Fruit fly (Drosophila melanogaster) whole organism, embryonic: ENCODE measurements around the gene vib.

Experiments used
- Asciz ChIP-seq: fragments of 200-800 bp; sonication (Bioruptor generic); optimal IDR thresholded peaks from 2 replicates; lab custom pipeline; 2017; ENCODE audit warnings: missing biosample characterization, mild to moderate bottlenecking, missing genetic modification characterization, missing genetic modification reagents
- Awh ChIP-seq: fragments of 200-800 bp; sonication (Bioruptor generic); IDR thresholded peaks from 2 replicates; pipeline ENCODE4, ENCODE4 v1.3.6; 2022; ENCODE audit warnings: missing biosample characterization, missing genetic modification characterization
- B-H1 ChIP-seq: fragments of 200-800 bp; sonication (Bioruptor generic); IDR thresholded peaks from 3 replicates; pipeline ENCODE4 v1.3.6; 2022; ENCODE audit warnings: missing biosample characterization, missing genetic modification characterization
- Blimp-1 ChIP-seq: fragments of 200-800 bp; sonication (Bioruptor generic); optimal IDR thresholded peaks from 3 replicates; lab custom pipeline; 2018; ENCODE audit warnings: missing biosample characterization, missing genetic modification characterization, mild to moderate bottlenecking, moderate library complexity, missing genetic modification reagents
- CG10209 ChIP-seq: fragments of 200-800 bp; sonication (Bioruptor generic); optimal IDR thresholded peaks from 3 replicates; lab custom pipeline; 2017; ENCODE audit warnings: missing biosample characterization, mild to moderate bottlenecking, missing genetic modification characterization, missing genetic modification reagents
- CG1024 ChIP-seq: fragments of 200-800 bp; sonication (Bioruptor generic); IDR thresholded peaks from 2 replicates; pipeline ENCODE4 v1.3.6; 2022; ENCODE audit warnings: missing biosample characterization, missing genetic modification characterization
- CG12071 ChIP-seq: fragments of 200-800 bp; sonication (Bioruptor generic); optimal IDR thresholded peaks from 3 replicates; lab custom pipeline; 2018; ENCODE audit warnings: missing biosample characterization, mild to moderate bottlenecking, missing genetic modification characterization
- CG14965 ChIP-seq: fragments of 200-800 bp; sonication (Bioruptor generic); optimal IDR thresholded peaks from 2 replicates; lab custom pipeline; 2016; ENCODE audit warnings: missing biosample characterization, missing genetic modification characterization, borderline replicate concordance
- CG1529 ChIP-seq: fragments of 200-800 bp; sonication (Bioruptor generic); optimal IDR thresholded peaks from 3 replicates; lab custom pipeline; 2018; ENCODE audit warnings: missing biosample characterization, missing genetic modification characterization
- CG17359 ChIP-seq: fragments of 200-800 bp; sonication (Bioruptor generic); optimal IDR thresholded peaks from 3 replicates; lab custom pipeline; 2018; ENCODE audit warnings: missing biosample characterization, mild to moderate bottlenecking, missing genetic modification characterization, moderate library complexity
- CG3407 ChIP-seq: fragments of 200-800 bp; sonication (Bioruptor generic); optimal IDR thresholded peaks from 2 replicates; lab custom pipeline; 2018; ENCODE audit warnings: missing biosample characterization, mild to moderate bottlenecking, missing genetic modification characterization
- CG4360 ChIP-seq: fragments of 200-800 bp; sonication (Bioruptor generic); IDR thresholded peaks from 2 replicates; pipeline ENCODE4 v1.3.6; 2022; ENCODE audit warnings: missing biosample characterization, missing genetic modification characterization
- CG4707 ChIP-seq: fragments of 200-800 bp; sonication (Bioruptor generic); optimal IDR thresholded peaks from 2 replicates; lab custom pipeline; 2018; ENCODE audit warnings: missing biosample characterization, mild to moderate bottlenecking, missing genetic modification characterization, moderate library complexity
- CG5953 ChIP-seq: fragments of 200-800 bp; sonication (Bioruptor generic); IDR thresholded peaks from 2 replicates; pipeline ENCODE4 v1.3.6; 2022; ENCODE audit warnings: missing biosample characterization, missing genetic modification characterization
- CG7963 ChIP-seq: fragments of 200-800 bp; sonication (Bioruptor generic); IDR thresholded peaks from 3 replicates; pipeline ENCODE4 v1.3.6; 2022; ENCODE audit warnings: missing biosample characterization, missing genetic modification characterization; ENCODE audit not compliant: partially characterized antibody
- CHES-1-like ChIP-seq: fragments of 200-800 bp; sonication (Bioruptor generic); optimal IDR thresholded peaks from 2 replicates; lab custom pipeline; 2016; ENCODE audit warnings: missing biosample characterization, missing genetic modification characterization
- Camta ChIP-seq: fragments of 200-800 bp; sonication (Bioruptor generic); optimal IDR thresholded peaks from 2 replicates; lab custom pipeline; 2016; ENCODE audit warnings: missing biosample characterization, missing genetic modification characterization
- Jarid2 ChIP-seq: fragments of 200-800 bp; sonication (Bioruptor generic); optimal IDR thresholded peaks from 3 replicates; lab custom pipeline; 2017; ENCODE audit warnings: mild to moderate bottlenecking, missing biosample characterization, missing genetic modification reagents, missing genetic modification characterization
- Lhr ChIP-seq: fragments of 200-800 bp; sonication (Bioruptor generic); optimal IDR thresholded peaks from 3 replicates; lab custom pipeline; 2017; ENCODE audit warnings: mild to moderate bottlenecking, missing biosample characterization, missing genetic modification reagents, missing genetic modification characterization
- Lim3 ChIP-seq: fragments of 200-800 bp; sonication (Bioruptor generic); IDR thresholded peaks from 2 replicates; pipeline ENCODE4 v1.3.6; 2022; ENCODE audit warnings: missing biosample characterization, missing genetic modification characterization
- MTF-1 ChIP-seq: fragments of 200-800 bp; sonication (Bioruptor generic); optimal IDR thresholded peaks from 2 replicates; lab custom pipeline; 2018; ENCODE audit warnings: missing biosample characterization, mild to moderate bottlenecking, missing genetic modification characterization, borderline replicate concordance
- Ptx1 ChIP-seq: fragments of 200-800 bp; sonication (Bioruptor generic); IDR thresholded peaks from 2 replicates; pipeline ENCODE4 v1.3.6; 2022; ENCODE audit warnings: missing biosample characterization, missing genetic modification characterization
- Sox100B ChIP-seq: fragments of 200-800 bp; sonication (Bioruptor generic); optimal IDR thresholded peaks from 3 replicates; lab custom pipeline; 2018; ENCODE audit warnings: missing biosample characterization, mild to moderate bottlenecking, missing genetic modification characterization
- Sox102F ChIP-seq: fragments of 200-800 bp; sonication (Bioruptor generic); optimal IDR thresholded peaks from 2 replicates; lab custom pipeline; 2018; ENCODE audit warnings: missing biosample characterization, mild to moderate bottlenecking, missing genetic modification characterization, moderate library complexity
- ara ChIP-seq: fragments of 200-800 bp; sonication (Bioruptor generic); IDR thresholded peaks from 2 replicates; pipeline ENCODE4 v1.3.6; 2022; ENCODE audit warnings: missing biosample characterization, missing genetic modification characterization
- cg ChIP-seq: fragments of 200-800 bp; sonication (Bioruptor generic); optimal IDR thresholded peaks from 3 replicates; lab custom pipeline; 2019; ENCODE audit warnings: missing biosample characterization, mild to moderate bottlenecking, missing genetic modification characterization, moderate library complexity
- chinmo ChIP-seq: fragments of 200-800 bp; sonication (Bioruptor generic); IDR thresholded peaks from 4 replicates; pipeline ENCODE4 v1.3.6; 2022; ENCODE audit warnings: missing biosample characterization, missing genetic modification characterization; ENCODE audit not compliant: partially characterized antibody
- ci ChIP-seq: fragments of 200-800 bp; sonication (Bioruptor generic); IDR thresholded peaks from 3 replicates; pipeline ENCODE4 v1.3.6; 2022; ENCODE audit warnings: missing biosample characterization, missing genetic modification characterization
- dmrt99B ChIP-seq: fragments of 200-800 bp; sonication (Bioruptor generic); optimal IDR thresholded peaks from 2 replicates; lab custom pipeline; 2018; ENCODE audit warnings: missing biosample characterization, mild to moderate bottlenecking, missing genetic modification characterization, moderate library complexity
- ems ChIP-seq: fragments of 200-800 bp; sonication (Bioruptor generic); optimal IDR thresholded peaks from 3 replicates; lab custom pipeline; 2016; ENCODE audit warnings: missing biosample characterization, missing genetic modification characterization
- ewg ChIP-seq: fragments of 200-800 bp; sonication (Bioruptor generic); optimal IDR thresholded peaks from 3 replicates; lab custom pipeline; 2017; ENCODE audit warnings: mild to moderate bottlenecking, missing biosample characterization, missing genetic modification reagents, missing genetic modification characterization
- fd64A ChIP-seq: fragments of 200-800 bp; sonication (Bioruptor generic); optimal IDR thresholded peaks from 3 replicates; lab custom pipeline; 2018; ENCODE audit warnings: missing biosample characterization, mild to moderate bottlenecking, missing genetic modification characterization
- gem ChIP-seq: fragments of 200-800 bp; sonication (Bioruptor generic); optimal IDR thresholded peaks from 2 replicates; lab custom pipeline; 2019; ENCODE audit warnings: missing biosample characterization, mild to moderate bottlenecking, missing genetic modification characterization, moderate library complexity
- gro ChIP-seq: fragments of 200-800 bp; sonication (Bioruptor generic); optimal IDR thresholded peaks from 2 replicates; lab custom pipeline; 2016; ENCODE audit warnings: missing biosample characterization, missing genetic modification characterization
- ken ChIP-seq: fragments of 200-800 bp; sonication (Bioruptor generic); IDR thresholded peaks from 3 replicates; pipeline ENCODE4 v1.3.6; 2022; ENCODE audit warnings: missing biosample characterization, missing genetic modification characterization
- kni ChIP-seq: fragments of 200-800 bp; sonication (Bioruptor generic); optimal IDR thresholded peaks from 3 replicates; lab custom pipeline; 2017; ENCODE audit warnings: mild to moderate bottlenecking, missing biosample characterization, missing genetic modification reagents, missing genetic modification characterization
- lab ChIP-seq: fragments of 200-800 bp; sonication (Bioruptor generic); optimal IDR thresholded peaks from 3 replicates; lab custom pipeline; 2017; ENCODE audit warnings: missing biosample characterization, missing genetic modification characterization, mild to moderate bottlenecking, moderate library complexity, missing genetic modification reagents
- nau ChIP-seq: fragments of 200-800 bp; sonication (Bioruptor generic); optimal IDR thresholded peaks from 3 replicates; lab custom pipeline; 2017; ENCODE audit warnings: missing biosample characterization, mild to moderate bottlenecking, missing genetic modification characterization, missing genetic modification reagents
- nerfin-1 ChIP-seq: fragments of 200-800 bp; sonication (Bioruptor generic); optimal IDR thresholded peaks from 3 replicates; lab custom pipeline; 2019; ENCODE audit warnings: missing biosample characterization, mild to moderate bottlenecking, missing genetic modification characterization, moderate library complexity
- oc ChIP-seq: fragments of 200-800 bp; sonication (Bioruptor generic); optimal IDR thresholded peaks from 2 replicates; lab custom pipeline; 2018; ENCODE audit warnings: missing biosample characterization, mild to moderate bottlenecking, missing genetic modification characterization, moderate library complexity
- onecut ChIP-seq: fragments of 200-800 bp; sonication (Bioruptor generic); IDR thresholded peaks from 2 replicates; pipeline ENCODE4 v1.3.6; 2022; ENCODE audit warnings: missing biosample characterization, missing genetic modification characterization
- org-1 ChIP-seq: fragments of 200-800 bp; sonication (Bioruptor generic); optimal IDR thresholded peaks from 2 replicates; lab custom pipeline; 2017; ENCODE audit warnings: missing biosample characterization, missing genetic modification characterization
- pros ChIP-seq: fragments of 200-800 bp; sonication (Bioruptor generic); optimal IDR thresholded peaks from 3 replicates; lab custom pipeline; 2019; ENCODE audit warnings: missing biosample characterization, mild to moderate bottlenecking, missing genetic modification characterization, moderate library complexity
- row ChIP-seq: fragments of 200-800 bp; sonication (Bioruptor generic); IDR thresholded peaks from 3 replicates; pipeline ENCODE4 v1.3.6; 2022; ENCODE audit warnings: missing biosample characterization, missing genetic modification characterization
- sens ChIP-seq: fragments of 200-800 bp; sonication (Bioruptor generic); peaks from one replicate; lab custom pipeline; 2016; ENCODE audit warnings: missing biosample characterization, missing genetic modification characterization
- unpg ChIP-seq: fragments of 200-800 bp; sonication (Bioruptor generic); optimal IDR thresholded peaks from 3 replicates; lab custom pipeline; 2018; ENCODE audit warnings: missing biosample characterization, mild to moderate bottlenecking, missing genetic modification characterization, moderate library complexity
- vvl ChIP-seq: fragments of 200-800 bp; sonication (Bioruptor generic); IDR thresholded peaks from 2 replicates; pipeline ENCODE4 v1.3.6; 2022; ENCODE audit warnings: missing biosample characterization, missing genetic modification characterization
- wek ChIP-seq: fragments of 200-800 bp; sonication (Bioruptor generic); optimal IDR thresholded peaks from 3 replicates; lab custom pipeline; 2018; ENCODE audit warnings: missing biosample characterization, mild to moderate bottlenecking, missing genetic modification characterization, moderate library complexity
- zfh1 ChIP-seq: fragments of 200-800 bp; sonication (Bioruptor generic); IDR thresholded peaks from 3 replicates; pipeline ENCODE4 v1.3.6; 2022; ENCODE audit warnings: missing biosample characterization, missing genetic modification characterization

The vib gene

DNA sequence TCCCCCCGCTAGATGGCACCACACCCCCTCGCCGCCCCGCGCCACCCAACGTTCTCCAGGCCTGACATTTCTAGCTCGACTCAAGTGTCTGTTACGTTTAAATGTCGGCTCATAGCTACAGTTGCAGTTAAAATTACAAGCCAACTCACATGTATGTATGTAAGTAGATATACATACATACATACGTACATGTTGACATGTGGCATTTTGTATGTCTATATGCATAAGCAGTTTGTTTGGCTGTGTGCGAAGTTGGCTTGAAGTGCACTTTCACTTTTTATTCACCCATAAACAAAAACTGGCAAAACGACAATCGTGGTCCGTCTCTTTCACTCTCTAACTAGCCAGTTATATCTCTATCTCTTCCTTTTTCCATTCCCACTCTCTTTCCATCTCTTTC is 43.6 kb downstream of the vib start (continued):
- peak; percentile 48 for TF ChIP-seq CG1529 (GFP tag; lab: Kevin White, UChicago)
- peak; percentile 32 for TF ChIP-seq gem (tag; lab: Kevin White, UChicago)
- peak; percentile 86 for TF ChIP-seq kni (GFP tag; lab: Kevin White, UChicago)
- peak; percentile 8 for TF ChIP-seq unpg (GFP tag; lab: Kevin White, UChicago)
- peak; percentile 4 for TF ChIP-seq CG12071
- no peak for TF ChIP-seq pros (GFP tag; lab: Kevin White, UChicago)
- TF ChIP-seq CG3407 (GFP tag; lab: Kevin White, UChicago) = peak; percentile 74
- peak; percentile 24 for TF ChIP-seq Jarid2 (GFP tag; lab: Kevin White, UChicago)
- TF ChIP-seq Asciz (GFP tag; lab: Kevin White, UChicago) = peak; percentile 70
- peak; percentile 60; the same call in 1 of the 3 replicates for TF ChIP-seq ken (GFP tag; lab: Robert Waterston, UW)
- peak; percentile 31 for TF ChIP-seq CG4707 (GFP tag; lab: Kevin White, UChicago)
- no peak for TF ChIP-seq Camta (GFP tag; lab: Kevin White, UChicago)
- peak; percentile 92 for TF ChIP-seq Blimp-1 (GFP tag; lab: Kevin White, UChicago)
- TF ChIP-seq CG7963 (GFP tag; lab: Robert Waterston, UW) = no peak
- peak; percentile 5 for TF ChIP-seq CG10209 (GFP tag; lab: Kevin White, UChicago)
- peak; percentile 17 for TF ChIP-seq nerfin-1 (tag; lab: Kevin White, UChicago)
- TF ChIP-seq CHES-1-like (GFP tag; lab: Kevin White, UChicago) = no peak
- peak; percentile 48 for TF ChIP-seq dmrt99B (tag; lab: Kevin White, UChicago)
- 0 out of 3 replicates have a peak, but pooled peaks have one; percentile 30 for TF ChIP-seq zfh1
- TF ChIP-seq vvl (GFP tag; lab: Robert Waterston, UW) = peak; percentile 25; the same call in 1 of the 2 replicates
- TF ChIP-seq Awh (GFP tag; lab: Robert Waterston, UW) = peak; percentile 69
- peak; percentile 41 for TF ChIP-seq Sox102F (GFP tag; lab: Kevin White, UChicago)
- peak; percentile 74 for TF ChIP-seq CG17359 (tag; lab: Kevin White, UChicago)
- peak; percentile 35 for TF ChIP-seq lab (GFP tag; lab: Kevin White, UChicago)
- TF ChIP-seq row (GFP tag; lab: Robert Waterston, UW) = no peak
- TF ChIP-seq CG14965 = no peak
- TF ChIP-seq Lhr (GFP tag; lab: Kevin White, UChicago) = peak; percentile 36
- no peak for TF ChIP-seq gro (GFP tag; lab: Kevin White, UChicago)
- TF ChIP-seq B-H1 (GFP tag; lab: Robert Waterston, UW) = no peak
- peak; percentile 42 for TF ChIP-seq ewg (GFP tag; lab: Kevin White, UChicago)
- TF ChIP-seq oc (tag; lab: Kevin White, UChicago) = peak; percentile 56
- TF ChIP-seq fd64A (GFP tag; lab: Kevin White, UChicago) = peak; percentile 56
- TF ChIP-seq ci (GFP tag; lab: Robert Waterston, UW) = peak; percentile 81
- TF ChIP-seq wek = peak; percentile 49
- 0 out of 2 replicates have a peak, but pooled peaks have one; percentile 13 for TF ChIP-seq Ptx1
- peak; percentile 71 for TF ChIP-seq CG5953
- peak; percentile 25 for TF ChIP-seq org-1 (GFP tag; lab: Kevin White, UChicago)
- peak; percentile 28 for TF ChIP-seq nau
- TF ChIP-seq sens = peak; percentile 63
- TF ChIP-seq Lim3 (GFP tag; lab: Robert Waterston, UW) = peak; percentile 31; the same call in 1 of the 2 replicates
- TF ChIP-seq cg (GFP tag; lab: Kevin White, UChicago) = peak; percentile 17
- TF ChIP-seq ems (GFP tag; lab: Kevin White, UChicago) = no peak
- TF ChIP-seq CG1024 (GFP tag; lab: Robert Waterston, UW) = peak; percentile 44; the same call in 1 of the 2 replicates
- TF ChIP-seq Sox100B = peak; percentile 35
- TF ChIP-seq chinmo (GFP tag; lab: Robert Waterston, UW) = no peak
- TF ChIP-seq ara (GFP tag; lab: Robert Waterston, UW) = peak; percentile 45
- TF ChIP-seq onecut (GFP tag; lab: Robert Waterston, UW) = 0 out of 2 replicates have a peak, but pooled peaks have one; percentile 20
- TF ChIP-seq CG4360 = peak; percentile 16; the same call in 1 of the 2 replicates
- peak; percentile 19 for TF ChIP-seq MTF-1 (GFP tag; lab: Kevin White, UChicago)
